Worm (Caenorhabditis elegans) whole organism, L3 larva: Measurements from ENCODE around the gene ger-1.

ENCODE experiments used
- ceh-82 ChIP-seq: fragments of 150-350 bp; optimal IDR thresholded peaks from 2 replicates; lab custom pipeline; 2014; ENCODE audit warnings: missing biosample characterization, missing genetic modification characterization
- mdl-1 ChIP-seq: fragments of 150-350 bp; optimal IDR thresholded peaks from 2 replicates; lab custom pipeline; 2014; ENCODE audit warnings: missing biosample characterization, missing genetic modification characterization
- nhr-28 ChIP-seq: fragments of 150-350 bp; optimal IDR thresholded peaks from 2 replicates; lab custom pipeline; 2014; ENCODE audit warnings: missing biosample characterization, missing genetic modification characterization
- nhr-43 ChIP-seq: sonication (generic microtip); optimal IDR thresholded peaks from 2 replicates; lab custom pipeline; 2016; ENCODE audit warnings: mild to moderate bottlenecking, missing genetic modification characterization, missing compliant biosample characterization; ENCODE audit not compliant: poor library complexity, severe bottlenecking
- nhr-77 ChIP-seq: fragments of 150-350 bp; optimal IDR thresholded peaks from 2 replicates; lab custom pipeline; 2014; ENCODE audit warnings: missing biosample characterization, missing genetic modification characterization
- skn-1 ChIP-seq: fragments of 150-350 bp; optimal IDR thresholded peaks from 2 replicates; lab custom pipeline; 2014; ENCODE audit warnings: missing biosample characterization, missing genetic modification characterization
- snpc-4 ChIP-seq: fragments of 150-350 bp; optimal IDR thresholded peaks from 2 replicates; lab custom pipeline; 2014; ENCODE audit warnings: missing biosample characterization, missing genetic modification characterization
- unc-62 ChIP-seq: fragments of 150-350 bp; sonication (generic microtip); optimal IDR thresholded peaks from 4 replicates; lab custom pipeline; 2014; ENCODE audit warnings: missing biosample characterization, missing genetic modification reagents, missing genetic modification characterization
- zag-1 ChIP-seq: fragments of 150-350 bp; optimal IDR thresholded peaks from 2 replicates; lab custom pipeline; 2014; ENCODE audit warnings: missing biosample characterization, missing genetic modification characterization

ce11 chrIII:7025839-7026238 lies 41.4 kb downstream of the ger-1 start:
- TF ChIP-seq skn-1 (no peak), nhr-77 (no peak), ceh-82 (tag; lab: Kevin White, UChicago) (no peak), snpc-4 (no peak), nhr-28 (tag; lab: Kevin White, UChicago) (no peak), mdl-1 (tag; lab: Kevin White, UChicago) (no peak), zag-1 (tag; lab: Kevin White, UChicago) (no peak), nhr-43 (tag; lab: Kevin White, UChicago) (no peak), unc-62 (GFP tag; lab: Kevin White, UChicago) (no peak)
